Fruit fly (Drosophila melanogaster) whole organism: ENCODE results near the gene Dref.

Experiments
- CG8478 ChIP-seq: fragments of >200 bp; optimal IDR thresholded peaks from 2 replicates; lab custom pipeline; 2018; ENCODE audit warnings: inconsistent platforms
- Dll ChIP-seq: fragments of >200 bp; optimal IDR thresholded peaks from 2 replicates; lab custom pipeline; 2017
- EcR ChIP-seq, 2 experiments: fragments of >200 bp; optimal IDR thresholded peaks; 2 replicates each; lab custom pipeline; 2017; ENCODE audit warnings: missing biosample characterization in 2 of 2, missing genetic modification characterization in 2 of 2, missing genetic modification reagents in 2 of 2
- pan ChIP-seq: fragments of >200 bp; optimal IDR thresholded peaks from 2 replicates; lab custom pipeline; 2017
- psq ChIP-seq: fragments of >200 bp; optimal IDR thresholded peaks from 2 replicates; lab custom pipeline; 2017
- usp ChIP-seq: fragments of >200 bp; optimal IDR thresholded peaks from 2 replicates; lab custom pipeline; 2017; ENCODE audit warnings: missing biosample characterization, missing genetic modification characterization, mixed read lengths

The Dref gene

dm6 chr2L:9933063-9933462 is 34.0 kb downstream of the Dref start, which contains the start of gene Cpr30F:
TSS of gene Cpr30F (minus strand) at chr2L:9933163.
- TF ChIP-seq EcR (GFP tag; optimal IDR thresholded peaks at IDR 0.05; lab: Kevin White, UChicago) = no peak
- no peak for TF ChIP-seq psq (lab: Kevin White, UChicago)
- no peak for TF ChIP-seq usp (GFP tag; lab: Kevin White, UChicago)
- TF ChIP-seq CG8478 = no peak
- TF ChIP-seq pan (lab: Kevin White, UChicago) = no peak
- no peak for TF ChIP-seq Dll (lab: Kevin White, UChicago)

dm6 chr2L:9930280-9930679 is 36.7 kb downstream of the Dref start, which contains the start of gene CG42367:
TSS of gene CG42367 (plus strand) at chr2L:9930580.
- TF ChIP-seq CG8478 (no peak), pan (lab: Kevin White, UChicago) (no peak), Dll (lab: Kevin White, UChicago) (no peak), usp (GFP tag; lab: Kevin White, UChicago) (no peak), EcR (GFP tag; optimal IDR thresholded peaks at IDR 0.05; lab: Kevin White, UChicago) (no peak), psq (lab: Kevin White, UChicago) (no peak)

- TF ChIP-seq usp (GFP tag; lab: Kevin White, UChicago) (no peak), Dll (lab: Kevin White, UChicago) (no peak), psq (lab: Kevin White, UChicago) (no peak), pan (lab: Kevin White, UChicago) (no peak), EcR (GFP tag; optimal IDR thresholded peaks at IDR 0.05; lab: Kevin White, UChicago) (no peak), CG8478 (no peak)
These were observed 42.3 kb downstream of the Dref start, which contains the start of the genes TbCMF46 and CG42366 for dm6 chr2L:9924765-9925164. TSS of gene TbCMF46 (minus strand) at chr2L:9924865. TSS of gene CG42366 (plus strand) at chr2L:9925161.

dm6 chr2L:9921401-9921800 is 45.6 kb downstream of the Dref start, which contains the start of gene CG4592:
TSS of gene CG4592 (plus strand) at chr2L:9921633.
- no peak for TF ChIP-seq EcR (GFP tag; optimal IDR thresholded peaks at IDR 0.05; lab: Kevin White, UChicago)
- no peak for TF ChIP-seq psq (lab: Kevin White, UChicago)
- no peak for TF ChIP-seq CG8478
- TF ChIP-seq pan (lab: Kevin White, UChicago) = no peak
- no peak for TF ChIP-seq Dll (lab: Kevin White, UChicago)
- TF ChIP-seq usp (GFP tag; lab: Kevin White, UChicago) = no peak

dm6 chr2L:9919949-9920348 is 47.1 kb downstream of the Dref start, which contains the start of gene CG4594:
TSS of gene CG4594 (plus strand) at chr2L:9920160.
- TF ChIP-seq Dll (lab: Kevin White, UChicago) (no peak), CG8478 (no peak), psq (lab: Kevin White, UChicago) (no peak), usp (GFP tag; lab: Kevin White, UChicago) (no peak), pan (lab: Kevin White, UChicago) (no peak), EcR (GFP tag; optimal IDR thresholded peaks at IDR 0.05; lab: Kevin White, UChicago) (no peak)

- no peak for TF ChIP-seq psq (lab: Kevin White, UChicago)
- TF ChIP-seq CG8478 = no peak
- no peak for TF ChIP-seq pan (lab: Kevin White, UChicago)
- TF ChIP-seq EcR (GFP tag; optimal IDR thresholded peaks at IDR 0.05; lab: Kevin White, UChicago) = no peak
- no peak for TF ChIP-seq Dll (lab: Kevin White, UChicago)
- TF ChIP-seq usp (GFP tag; lab: Kevin White, UChicago) = no peak
These were observed 47.8 kb downstream of the Dref start for dm6 chr2L:9919218-9919617.

dm6 chr2L:9918020-9918959 is 48.7 kb downstream of the Dref start, which contains the start of the genes CG5885 and CG4598:
TSS of gene CG5885 (minus strand) at chr2L:9918330.
TSS of gene CG4598 (plus strand) at chr2L:9918618.
- TF ChIP-seq pan (lab: Kevin White, UChicago) = no peak
- TF ChIP-seq Dll (lab: Kevin White, UChicago) = no peak
- no peak for TF ChIP-seq EcR (GFP tag; optimal IDR thresholded peaks at IDR 0.05; lab: Kevin White, UChicago)
- no peak for TF ChIP-seq psq (lab: Kevin White, UChicago)
- TF ChIP-seq CG8478 = no peak

dm6 chr2L:9915011-9915850 is 51.8 kb downstream of the Dref start, which contains the start of gene yip2:
TSS of gene yip2 (plus strand) at chr2L:9915253.
- TF ChIP-seq EcR (GFP tag; optimal IDR thresholded peaks at IDR 0.05; lab: Kevin White, UChicago) = no peak
- TF ChIP-seq usp (GFP tag; lab: Kevin White, UChicago) = no peak
- TF ChIP-seq CG8478 = no peak
- no peak for TF ChIP-seq Dll (lab: Kevin White, UChicago)
- TF ChIP-seq pan (lab: Kevin White, UChicago) = no peak
- TF ChIP-seq psq (lab: Kevin White, UChicago) = no peak
